Worm (Caenorhabditis elegans) whole organism, L4 larva: ENCODE results near the gene F59B2.15.

Source experiments
- D1046.2 ChIP-seq: fragments of 200-800 bp; sonication (Bioruptor generic); IDR thresholded peaks from 2 replicates; pipeline ENCODE4 v1.3.6; 2022; ENCODE audit warnings: missing genetic modification characterization, missing compliant biosample characterization
- R02D3.7 ChIP-seq: fragments of 150-350 bp; sonication (generic microtip); optimal IDR thresholded peaks from 3 replicates; lab custom pipeline; 2014; ENCODE audit warnings: missing biosample characterization, missing genetic modification characterization
- T20F7.1 ChIP-seq: fragments of 200-800 bp; sonication (Bioruptor generic); optimal IDR thresholded peaks from 2 replicates; lab custom pipeline; 2018; ENCODE audit warnings: mild to moderate bottlenecking, missing genetic modification characterization, missing compliant biosample characterization
- Y105C5A.15 ChIP-seq: fragments of 200-800 bp; sonication (Bioruptor generic); IDR thresholded peaks from 2 replicates; pipeline ENCODE4 v1.3.6; 2022; ENCODE audit warnings: missing genetic modification characterization, missing compliant biosample characterization
- Y48G9A.11 ChIP-seq: fragments of 200-800 bp; sonication (Bioruptor generic); IDR thresholded peaks from 2 replicates; pipeline ENCODE4 v1.3.6; 2022; ENCODE audit warnings: missing genetic modification reagents, missing genetic modification characterization, missing compliant biosample characterization
- ZK546.5 ChIP-seq, 2 experiments: sonication (generic microtip); optimal IDR thresholded peaks; 2 replicates each; lab custom pipeline; 2017; ENCODE audit warnings: missing biosample characterization in 2 of 2, missing genetic modification characterization in 2 of 2
- aha-1 ChIP-seq: fragments of 150-350 bp; peaks from one replicate; lab custom pipeline; 2014; ENCODE audit warnings: missing biosample characterization, missing genetic modification characterization
- arid-1 ChIP-seq: fragments of 200-800 bp; sonication (Bioruptor generic); conservative IDR thresholded peaks from 2 replicates; pipeline ENCODE4 v1.3.6; 2022; ENCODE audit warnings: missing genetic modification reagents, missing genetic modification characterization, missing compliant biosample characterization
- attf-4 ChIP-seq: sonication (generic microtip); optimal IDR thresholded peaks from 3 replicates; lab custom pipeline; 2017; ENCODE audit warnings: missing biosample characterization, missing genetic modification characterization
- ceh-82 ChIP-seq: sonication (generic microtip); optimal IDR thresholded peaks from 2 replicates; lab custom pipeline; 2017; ENCODE audit warnings: missing biosample characterization, missing genetic modification characterization
- ces-1 ChIP-seq: fragments of 150-350 bp; sonication (generic microtip); optimal IDR thresholded peaks from 4 replicates; lab custom pipeline; 2014; ENCODE audit warnings: missing biosample characterization, missing genetic modification reagents, missing genetic modification characterization
- cey-2 ChIP-seq: sonication (generic microtip); optimal IDR thresholded peaks from 3 replicates; lab custom pipeline; 2017; ENCODE audit warnings: missing genetic modification characterization, mild to moderate bottlenecking, missing compliant biosample characterization, antibody characterized with exemption, borderline replicate concordance; ENCODE audit not compliant: insufficient read depth
- ctbp-1 ChIP-seq: fragments of 200-800 bp; sonication (Bioruptor generic); IDR thresholded peaks from 2 replicates; pipeline ENCODE4 v1.3.6; 2022; ENCODE audit warnings: missing genetic modification reagents, missing genetic modification characterization, missing compliant biosample characterization
- daf-16 ChIP-seq, 3 experiments: sonication (generic microtip); optimal IDR thresholded peaks; 2 replicates each; lab custom pipeline; 2016 to 2017; ENCODE audit warnings: missing genetic modification characterization in 3 of 3, missing genetic modification reagents in 3 of 3, mild to moderate bottlenecking in 2 of 3, missing compliant biosample characterization in 2 of 3, missing biosample characterization in 1 of 3, moderate library complexity in 1 of 3
- dmd-6 ChIP-seq: fragments of 200-800 bp; sonication (Bioruptor generic); IDR thresholded peaks from 2 replicates; pipeline ENCODE4 v1.3.6; 2022; ENCODE audit warnings: missing genetic modification reagents, missing genetic modification characterization, missing compliant biosample characterization
- dve-1 ChIP-seq: sonication (generic microtip); optimal IDR thresholded peaks from 2 replicates; lab custom pipeline; 2017; ENCODE audit warnings: antibody characterized with exemption, mild to moderate bottlenecking, missing genetic modification characterization, missing compliant biosample characterization; ENCODE audit not compliant: insufficient read depth
- egl-43 ChIP-seq: fragments of 200-800 bp; sonication (Bioruptor generic); IDR thresholded peaks from 2 replicates; pipeline ENCODE4 v1.3.6; 2022; ENCODE audit warnings: missing genetic modification reagents, missing genetic modification characterization, missing compliant biosample characterization
- fkh-10 ChIP-seq: fragments of 150-350 bp; optimal IDR thresholded peaks from 2 replicates; lab custom pipeline; 2014; ENCODE audit warnings: missing biosample characterization, missing genetic modification reagents, missing genetic modification characterization
- gei-8 ChIP-seq: fragments of 200-800 bp; sonication (Bioruptor generic); optimal IDR thresholded peaks from 2 replicates; lab custom pipeline; 2018; ENCODE audit warnings: mild to moderate bottlenecking, missing genetic modification characterization, missing compliant biosample characterization
- hlh-11 ChIP-seq: fragments of 200-800 bp; sonication (Bioruptor generic); optimal IDR thresholded peaks from 2 replicates; lab custom pipeline; 2018; ENCODE audit warnings: mild to moderate bottlenecking, missing genetic modification characterization, missing compliant biosample characterization
- hlh-30 ChIP-seq: sonication (generic microtip); optimal IDR thresholded peaks from 2 replicates; lab custom pipeline; 2017; ENCODE audit warnings: antibody characterized with exemption, mild to moderate bottlenecking, missing genetic modification characterization, missing compliant biosample characterization; ENCODE audit not compliant: insufficient read depth
- hmg-1.1 ChIP-seq: fragments of 200-800 bp; sonication (Bioruptor generic); IDR thresholded peaks from 2 replicates; pipeline ENCODE4 v1.3.6; 2022; ENCODE audit warnings: missing genetic modification reagents, missing genetic modification characterization, missing compliant biosample characterization
- lim-7 ChIP-seq: fragments of 200-800 bp; sonication (Bioruptor generic); IDR thresholded peaks from 2 replicates; pipeline ENCODE4 v1.3.6; 2022; ENCODE audit warnings: missing genetic modification characterization, missing compliant biosample characterization
- lin-15B ChIP-seq: fragments of 150-350 bp; sonication (generic microtip); optimal IDR thresholded peaks from 3 replicates; lab custom pipeline; 2014; ENCODE audit warnings: missing biosample characterization, missing genetic modification characterization
- lin-39 ChIP-seq: fragments of 150-350 bp; optimal IDR thresholded peaks from 2 replicates; lab custom pipeline; 2014; ENCODE audit warnings: missing biosample characterization, missing genetic modification reagents, missing genetic modification characterization
- lsy-2 ChIP-seq, 2 experiments: fragments of 150-350 bp in 1 of 2; sonication (generic microtip) in 1 of 2; optimal IDR thresholded peaks; 2 replicates each; lab custom pipeline; 2014 to 2017; ENCODE audit warnings: missing biosample characterization in 2 of 2, missing genetic modification characterization in 2 of 2
- madf-5 ChIP-seq, 2 experiments: fragments of 200-800 bp; sonication (Bioruptor generic); IDR thresholded peaks; 2 replicates each; pipeline ENCODE4 v1.3.6; 2022; ENCODE audit warnings: missing compliant biosample characterization in 2 of 2, missing genetic modification characterization in 2 of 2
- madf-9 ChIP-seq: fragments of 200-800 bp; sonication (Bioruptor generic); conservative IDR thresholded peaks from 2 replicates; pipeline ENCODE4 v1.3.6; 2022; ENCODE audit warnings: missing genetic modification reagents, missing genetic modification characterization, missing compliant biosample characterization
- mdl-1 ChIP-seq, 2 experiments: fragments of 150-350 bp in 1 of 2; sonication (generic microtip) in 1 of 2; optimal IDR thresholded peaks; 2 replicates each; lab custom pipeline; 2014 to 2017; ENCODE audit warnings: missing biosample characterization in 2 of 2, missing genetic modification characterization in 2 of 2
- mep-1 ChIP-seq: fragments of 150-350 bp; sonication (generic microtip); optimal IDR thresholded peaks from 3 replicates; lab custom pipeline; 2014; ENCODE audit warnings: missing biosample characterization, missing genetic modification characterization
- mxl-3 ChIP-seq: fragments of 200-800 bp; sonication (Bioruptor generic); optimal IDR thresholded peaks from 2 replicates; lab custom pipeline; 2018; ENCODE audit warnings: mild to moderate bottlenecking, missing genetic modification characterization, missing compliant biosample characterization
- nhr-10 ChIP-seq: fragments of 150-350 bp; optimal IDR thresholded peaks from 2 replicates; lab custom pipeline; 2014; ENCODE audit warnings: missing biosample characterization, missing genetic modification characterization
- nhr-28 ChIP-seq: fragments of 150-350 bp; optimal IDR thresholded peaks from 2 replicates; lab custom pipeline; 2014; ENCODE audit warnings: missing biosample characterization, missing genetic modification characterization
- nhr-48 ChIP-seq: sonication (generic microtip); optimal IDR thresholded peaks from 2 replicates; lab custom pipeline; 2016; ENCODE audit warnings: mild to moderate bottlenecking, missing genetic modification characterization, missing compliant biosample characterization
- nhr-6 ChIP-seq: fragments of 150-350 bp; optimal IDR thresholded peaks from 2 replicates; lab custom pipeline; 2014; ENCODE audit warnings: missing biosample characterization, missing genetic modification characterization
- nhr-77 ChIP-seq: fragments of 150-350 bp; optimal IDR thresholded peaks from 2 replicates; lab custom pipeline; 2014; ENCODE audit warnings: missing biosample characterization, missing genetic modification characterization
- pha-4 ChIP-seq, 2 experiments: fragments of 150-350 bp in 1 of 2; fragments of 200-800 bp in 1 of 2; sonication (Bioruptor generic) in 1 of 2; IDR thresholded peaks in 1 of 2; optimal IDR thresholded peaks in 1 of 2; 2 replicates each; pipeline versions ENCODE4 v1.3.6 to Lab custom; 2014 to 2022; ENCODE audit warnings: missing genetic modification characterization in 2 of 2, missing genetic modification reagents in 2 of 2, missing biosample characterization in 1 of 2, missing compliant biosample characterization in 1 of 2
- rbr-2 ChIP-seq: sonication (generic microtip); optimal IDR thresholded peaks from 2 replicates; lab custom pipeline; 2016; ENCODE audit warnings: missing genotype, missing genetic modification characterization, missing compliant biosample characterization
- saeg-2 ChIP-seq: fragments of 200-800 bp; sonication (Bioruptor generic); IDR thresholded peaks from 2 replicates; pipeline ENCODE4 v1.3.6; 2022; ENCODE audit warnings: missing genetic modification reagents, missing genetic modification characterization, missing compliant biosample characterization
- snpc-4 ChIP-seq: fragments of 150-350 bp; optimal IDR thresholded peaks from 2 replicates; lab custom pipeline; 2014; ENCODE audit warnings: missing biosample characterization, missing genetic modification characterization
- spr-3 ChIP-seq: fragments of 200-800 bp; sonication (Bioruptor generic); optimal IDR thresholded peaks from 2 replicates; lab custom pipeline; 2018; ENCODE audit warnings: mild to moderate bottlenecking, missing genetic modification characterization, missing compliant biosample characterization
- tra-1 ChIP-seq: fragments of 200-800 bp; sonication (Bioruptor generic); IDR thresholded peaks from 2 replicates; pipeline ENCODE4 v1.3.6; 2022; ENCODE audit warnings: missing genetic modification reagents, missing genetic modification characterization, missing compliant biosample characterization
- unc-130 ChIP-seq: sonication (generic microtip); optimal IDR thresholded peaks from 2 replicates; lab custom pipeline; 2016; ENCODE audit warnings: missing genetic modification reagents, missing genetic modification characterization, missing compliant biosample characterization
- unc-62 ChIP-seq, 3 experiments: fragments of 150-350 bp in 1 of 3; sonication (generic microtip); optimal IDR thresholded peaks in 2 of 3; peaks in 1 of 3; 1 replicate in 1 of 3; 2 replicates in 2 of 3; lab custom pipeline; 2014 to 2017; ENCODE audit warnings: missing biosample characterization in 3 of 3, missing genetic modification characterization in 3 of 3, missing genetic modification reagents in 3 of 3, missing genotype in 1 of 3
- vab-7 ChIP-seq: fragments of 200-800 bp; sonication (Bioruptor generic); IDR thresholded peaks from 2 replicates; pipeline ENCODE4 v1.3.6; 2022; ENCODE audit warnings: missing genetic modification reagents, missing genetic modification characterization, missing compliant biosample characterization
- ztf-11 ChIP-seq: fragments of 150-350 bp; optimal IDR thresholded peaks from 2 replicates; lab custom pipeline; 2014; ENCODE audit warnings: missing biosample characterization, missing genetic modification characterization

Gene F59B2.15

ce11 chrIII:8988061-8988460 lies 14.4 kb downstream of the F59B2.15 start:
- TF ChIP-seq tra-1 (GFP tag; lab: Robert Waterston, UW) (no peak), nhr-6 (tag; lab: Kevin White, UChicago) (no peak), lin-15B (tag; lab: Kevin White, UChicago) (no peak), unc-130 (GFP tag; lab: Kevin White, UChicago) (no peak), daf-16 (GFP tag; optimal IDR thresholded peaks at IDR 0.05; lab: Kevin White, UChicago) (no peak), daf-16 (tag; optimal IDR thresholded peaks at IDR 0.05; lab: Kevin White, UChicago) (no peak), snpc-4 (tag; lab: Kevin White, UChicago) (no peak), mep-1 (tag; lab: Kevin White, UChicago) (no peak), nhr-77 (no peak), lin-39 (tag; lab: Kevin White, UChicago) (no peak), ceh-82 (tag; lab: Kevin White, UChicago) (no peak), R02D3.7 (tag; lab: Kevin White, UChicago) (no peak), D1046.2 (no peak), lim-7 (no peak), nhr-28 (no peak)

- TF ChIP-seq saeg-2 (GFP tag; lab: Robert Waterston, UW): no peak
- peak; percentile 70 for TF ChIP-seq hlh-30 (tag; lab: Kevin White, UChicago)
- no peak for TF ChIP-seq lin-15B (tag; lab: Kevin White, UChicago)
- no peak for TF ChIP-seq aha-1
- TF ChIP-seq cey-2 (tag; lab: Kevin White, UChicago): peak; percentile 70
- TF ChIP-seq vab-7 (GFP tag; lab: Robert Waterston, UW): no peak
- TF ChIP-seq lsy-2 (tag; optimal IDR thresholded peaks at IDR 0.05; lab: Kevin White, UChicago): peak; percentile 14 to 54
- peak; percentile 78 for TF ChIP-seq mxl-3 (GFP tag; lab: Kevin White, UChicago)
- peak; percentile 21 for TF ChIP-seq mep-1 (tag; lab: Kevin White, UChicago)
- TF ChIP-seq hlh-11: peak; percentile 76
- TF ChIP-seq nhr-28: peak; percentile 49
- TF ChIP-seq tra-1 (GFP tag; lab: Robert Waterston, UW): no peak
- no peak for TF ChIP-seq dmd-6 (GFP tag; lab: Robert Waterston, UW)
- no peak for TF ChIP-seq egl-43
- no peak for TF ChIP-seq pha-4 (GFP tag; IDR thresholded peaks at IDR 0.05; lab: Robert Waterston, UW)
- no peak for TF ChIP-seq pha-4 (tag; optimal IDR thresholded peaks at IDR 0.05; lab: Kevin White, UChicago)
- TF ChIP-seq mdl-1 (tag; optimal IDR thresholded peaks at IDR 0.05; lab: Kevin White, UChicago): peak; percentile 42 to 75
- no peak for TF ChIP-seq madf-5 (GFP tag; IDR thresholded peaks at IDR 0.05; lab: Robert Waterston, UW)
- peak; percentile 63 for TF ChIP-seq nhr-48 (tag; lab: Kevin White, UChicago)
- TF ChIP-seq attf-4 (tag; lab: Kevin White, UChicago): no peak
- no peak for TF ChIP-seq ZK546.5 (tag; optimal IDR thresholded peaks at IDR 0.05; lab: Kevin White, UChicago)
- TF ChIP-seq dve-1: peak; percentile 69
- peak in 1 of 2 experiments; percentile 8 for TF ChIP-seq unc-62 (GFP tag; optimal IDR thresholded peaks at IDR 0.05 in 1 of 2; lab: Kevin White, UChicago)
- TF ChIP-seq unc-62 (tag; optimal IDR thresholded peaks at IDR 0.05; lab: Kevin White, UChicago): no peak
- no peak for TF ChIP-seq Y48G9A.11 (GFP tag; lab: Robert Waterston, UW)
Observed at ce11 chrIII:8986872-8987271, 15.6 kb downstream of the F59B2.15 start.

- no peak for TF ChIP-seq rbr-2 (tag; lab: Kevin White, UChicago)
- no peak for TF ChIP-seq fkh-10 (GFP tag; lab: Kevin White, UChicago)
- no peak for TF ChIP-seq madf-9 (GFP tag; lab: Robert Waterston, UW)
- TF ChIP-seq T20F7.1 (GFP tag; lab: Kevin White, UChicago): no peak
- no peak for TF ChIP-seq Y105C5A.15 (GFP tag; lab: Robert Waterston, UW)
- TF ChIP-seq hmg-1.1 (GFP tag; lab: Robert Waterston, UW): no peak
- TF ChIP-seq nhr-28: peak; percentile 69
- no peak for TF ChIP-seq egl-43
- peak; percentile 22 for TF ChIP-seq nhr-48 (tag; lab: Kevin White, UChicago)
- no peak for TF ChIP-seq cey-2 (tag; lab: Kevin White, UChicago)
- no peak for TF ChIP-seq spr-3 (GFP tag; lab: Kevin White, UChicago)
- TF ChIP-seq nhr-77: no peak
- no peak for TF ChIP-seq ztf-11 (tag; lab: Kevin White, UChicago)
- TF ChIP-seq lin-15B (tag; lab: Kevin White, UChicago): no peak
- no peak for TF ChIP-seq nhr-10
- TF ChIP-seq gei-8 (GFP tag; lab: Kevin White, UChicago): no peak
- TF ChIP-seq ctbp-1: no peak
- TF ChIP-seq ces-1 (GFP tag; lab: Kevin White, UChicago): no peak
- TF ChIP-seq lsy-2 (tag; optimal IDR thresholded peaks at IDR 0.05; lab: Kevin White, UChicago): peak in 1 of 2 experiments; percentile 20
- peak; percentile 39 for TF ChIP-seq dve-1
- no peak for TF ChIP-seq arid-1 (GFP tag; lab: Robert Waterston, UW)
Observed at ce11 chrIII:8985965-8986364, 16.5 kb downstream of the F59B2.15 start.
